Worm (Caenorhabditis elegans) whole organism, early embryonic: ENCODE measurements around the gene T24G10.2.

Experiments used
- aly-1 ChIP-seq: sonication (generic microtip); optimal IDR thresholded peaks from 2 replicates; lab custom pipeline; 2016; ENCODE audit warnings: missing genetic modification characterization, missing compliant biosample characterization
- ama-1 ChIP-seq: fragments of 150-350 bp; optimal IDR thresholded peaks from 2 replicates; lab custom pipeline; 2014
- ceh-13 ChIP-seq: fragments of 200-800 bp; sonication (Bioruptor generic); optimal IDR thresholded peaks from 2 replicates; lab custom pipeline; 2018; ENCODE audit warnings: mild to moderate bottlenecking, missing genetic modification characterization, missing compliant biosample characterization
- flt-1 ChIP-seq: fragments of 200-800 bp; sonication (Bioruptor generic); IDR thresholded peaks from 2 replicates; pipeline ENCODE4 v1.3.6; 2022; ENCODE audit warnings: missing genetic modification characterization, missing compliant biosample characterization
- hmbx-1 ChIP-seq: sonication (generic microtip); optimal IDR thresholded peaks from 2 replicates; lab custom pipeline; 2016; ENCODE audit warnings: mild to moderate bottlenecking, missing genetic modification characterization, missing compliant biosample characterization
- hmg-4 ChIP-seq: fragments of 200-800 bp; sonication (Bioruptor generic); optimal IDR thresholded peaks from 2 replicates; lab custom pipeline; 2018; ENCODE audit warnings: mild to moderate bottlenecking, missing genetic modification characterization, missing compliant biosample characterization
- hnd-1 ChIP-seq: sonication (generic microtip); optimal IDR thresholded peaks from 2 replicates; lab custom pipeline; 2016; ENCODE audit warnings: missing genetic modification characterization, missing compliant biosample characterization
- pes-1 ChIP-seq: fragments of 200-800 bp; sonication (Bioruptor generic); IDR thresholded peaks from 2 replicates; pipeline ENCODE4 v1.3.6; 2022; ENCODE audit warnings: missing genetic modification reagents, missing genetic modification characterization, missing compliant biosample characterization
- scrt-1 ChIP-seq: fragments of 200-800 bp; sonication (Bioruptor generic); IDR thresholded peaks from 2 replicates; pipeline ENCODE4 v1.3.6; 2022; ENCODE audit warnings: missing genetic modification characterization, missing compliant biosample characterization
- tbx-11 ChIP-seq: fragments of 200-800 bp; sonication (Bioruptor generic); IDR thresholded peaks from 2 replicates; pipeline ENCODE4 v1.3.6; 2022; ENCODE audit warnings: missing genetic modification characterization, missing compliant biosample characterization
- tbx-37 ChIP-seq: fragments of 200-800 bp; sonication (Bioruptor generic); conservative IDR thresholded peaks from 2 replicates; pipeline ENCODE4 v1.3.6; 2022; ENCODE audit warnings: missing genetic modification reagents, missing genetic modification characterization, missing compliant biosample characterization

DNA sequence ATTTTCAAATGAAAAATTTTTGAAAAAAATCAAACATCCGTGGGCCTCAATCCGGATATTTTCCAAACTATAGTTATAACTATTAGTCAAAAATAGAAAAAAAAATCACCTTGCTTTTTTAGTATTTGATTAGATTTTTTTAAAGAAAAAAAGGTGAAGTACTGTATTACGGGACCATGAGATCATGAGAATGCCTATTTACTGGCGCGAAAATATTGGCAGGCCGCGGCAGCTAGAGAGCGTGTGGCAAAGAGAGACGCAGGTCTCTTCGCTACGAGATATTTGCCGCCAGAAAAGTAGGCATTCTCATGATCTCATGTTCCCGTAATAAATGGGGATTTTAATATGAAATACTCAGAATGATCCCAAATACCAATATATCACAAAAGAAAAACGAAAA lies 37.6 kb downstream of the T24G10.2 start:
- TF ChIP-seq ama-1 (no peak), tbx-11 (GFP tag; lab: Robert Waterston, UW) (no peak), hmbx-1 (tag; lab: Kevin White, UChicago) (no peak), tbx-37 (GFP tag; lab: Robert Waterston, UW) (no peak), scrt-1 (no peak), ceh-13 (GFP tag; lab: Kevin White, UChicago) (no peak), pes-1 (GFP tag; lab: Robert Waterston, UW) (no peak), hmg-4 (GFP tag; lab: Kevin White, UChicago) (no peak), aly-1 (tag; lab: Kevin White, UChicago) (no peak), flt-1 (GFP tag; lab: Robert Waterston, UW) (no peak), hnd-1 (no peak)
